Worm (Caenorhabditis elegans) whole organism, L3 larva: ENCODE results near the gene ulp-1.

Experiments used
- ZK546.5 ChIP-seq: sonication (generic microtip); optimal IDR thresholded peaks from 2 replicates; lab custom pipeline; 2017; ENCODE audit warnings: missing biosample characterization, missing genetic modification characterization
- ceh-82 ChIP-seq: fragments of 150-350 bp; optimal IDR thresholded peaks from 2 replicates; lab custom pipeline; 2014; ENCODE audit warnings: missing biosample characterization, missing genetic modification characterization
- elt-1 ChIP-seq: fragments of 150-350 bp; optimal IDR thresholded peaks from 2 replicates; lab custom pipeline; 2014; ENCODE audit warnings: missing biosample characterization, missing genetic modification characterization
- elt-2 ChIP-seq: sonication (generic microtip); optimal IDR thresholded peaks from 2 replicates; lab custom pipeline; 2016; ENCODE audit warnings: missing genetic modification reagents, mild to moderate bottlenecking, missing genetic modification characterization, missing compliant biosample characterization
- lin-15B ChIP-seq: fragments of 150-350 bp; optimal IDR thresholded peaks from 2 replicates; lab custom pipeline; 2014; ENCODE audit warnings: missing biosample characterization, missing genetic modification characterization
- lin-39 ChIP-seq: fragments of 150-350 bp; optimal IDR thresholded peaks from 2 replicates; lab custom pipeline; 2018; ENCODE audit warnings: missing biosample characterization, missing genetic modification reagents, missing genetic modification characterization
- nfya-1 ChIP-seq: sonication (generic microtip); optimal IDR thresholded peaks from 2 replicates; lab custom pipeline; 2017; ENCODE audit warnings: missing genetic modification characterization, mild to moderate bottlenecking, missing compliant biosample characterization, antibody characterized with exemption, moderate library complexity; ENCODE audit not compliant: insufficient read depth
- nhr-237 ChIP-seq: fragments of 150-350 bp; optimal IDR thresholded peaks from 2 replicates; lab custom pipeline; 2014; ENCODE audit warnings: missing biosample characterization, missing genetic modification characterization
- nhr-25 ChIP-seq: sonication (generic microtip); optimal IDR thresholded peaks from 2 replicates; lab custom pipeline; 2017; ENCODE audit warnings: missing biosample characterization, missing genetic modification characterization
- nhr-77 ChIP-seq: fragments of 150-350 bp; optimal IDR thresholded peaks from 2 replicates; lab custom pipeline; 2014; ENCODE audit warnings: missing biosample characterization, missing genetic modification characterization
- pha-4 ChIP-seq: fragments of 150-350 bp; optimal IDR thresholded peaks from 2 replicates; lab custom pipeline; 2014; ENCODE audit warnings: missing biosample characterization, missing genetic modification reagents, missing genetic modification characterization
- sea-2 ChIP-seq: fragments of 150-350 bp; sonication (generic microtip); optimal IDR thresholded peaks from 4 replicates; lab custom pipeline; 2014; ENCODE audit warnings: missing biosample characterization, missing genetic modification reagents, missing genetic modification characterization
- zag-1 ChIP-seq: fragments of 150-350 bp; optimal IDR thresholded peaks from 2 replicates; lab custom pipeline; 2014; ENCODE audit warnings: missing biosample characterization, missing genetic modification characterization
- ztf-4 ChIP-seq: fragments of 150-350 bp; optimal IDR thresholded peaks from 2 replicates; lab custom pipeline; 2014; ENCODE audit warnings: missing biosample characterization, missing genetic modification characterization

DNA sequence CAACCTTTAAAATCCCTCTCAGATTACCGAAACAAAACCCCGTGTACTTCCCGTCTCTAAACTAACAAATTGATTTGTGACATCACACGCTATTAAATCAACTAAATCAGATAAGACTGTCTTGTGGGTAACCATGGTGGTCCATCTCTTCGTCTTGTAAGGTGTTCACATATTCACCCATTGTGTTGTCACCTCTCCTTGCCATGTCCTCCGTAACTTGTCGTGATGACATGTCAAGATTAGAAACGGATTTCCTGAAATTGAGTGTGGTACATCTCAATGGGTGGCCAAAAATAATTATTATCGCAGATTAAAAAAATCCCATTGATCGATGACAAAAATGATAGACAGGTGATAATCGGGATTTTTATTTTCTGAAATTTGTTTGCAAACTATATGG is 45.2 kb downstream of the ulp-1 start:
- TF ChIP-seq nhr-237 (tag; lab: Kevin White, UChicago) (no peak), pha-4 (tag; lab: Kevin White, UChicago) (no peak), ZK546.5 (tag; lab: Kevin White, UChicago) (no peak), ceh-82 (tag; lab: Kevin White, UChicago) (no peak), zag-1 (no peak), sea-2 (GFP tag; lab: Kevin White, UChicago) (no peak), lin-39 (tag; lab: Kevin White, UChicago) (no peak), ztf-4 (tag; lab: Kevin White, UChicago) (no peak), nhr-77 (tag; lab: Kevin White, UChicago) (no peak), lin-15B (tag; lab: Kevin White, UChicago) (no peak), elt-1 (tag; lab: Kevin White, UChicago) (no peak), elt-2 (no peak), nhr-25 (no peak), nfya-1 (no peak)
